Fruit fly (Drosophila melanogaster) whole organism, embryonic: ENCODE measurements around the gene CG34117.

Experiments
- Asciz ChIP-seq: fragments of 200-800 bp; sonication (Bioruptor generic); optimal IDR thresholded peaks from 2 replicates; lab custom pipeline; 2017; ENCODE audit warnings: missing biosample characterization, mild to moderate bottlenecking, missing genetic modification characterization, missing genetic modification reagents
- Bdp1 ChIP-seq: fragments of 200-800 bp; sonication (Bioruptor generic); optimal IDR thresholded peaks from 3 replicates; lab custom pipeline; 2016; ENCODE audit warnings: missing biosample characterization, missing genetic modification characterization
- CG10274 ChIP-seq: fragments of 200-800 bp; sonication (Bioruptor generic); optimal IDR thresholded peaks from 3 replicates; lab custom pipeline; 2017; ENCODE audit warnings: missing biosample characterization, mild to moderate bottlenecking, missing genetic modification characterization
- CG10565 ChIP-seq: fragments of 200-800 bp; sonication (Bioruptor generic); optimal IDR thresholded peaks from 3 replicates; lab custom pipeline; 2016; ENCODE audit warnings: missing biosample characterization, mild to moderate bottlenecking, missing genetic modification characterization
- CG11247 ChIP-seq: fragments of 200-800 bp; sonication (Bioruptor generic); IDR thresholded peaks from 2 replicates; pipeline ENCODE4 v1.3.6; 2022; ENCODE audit warnings: missing biosample characterization, missing genetic modification characterization
- CG14050 ChIP-seq: fragments of 200-800 bp; sonication (Bioruptor generic); IDR thresholded peaks from 3 replicates; pipeline ENCODE4 v1.3.6; 2022; ENCODE audit warnings: missing biosample characterization, missing genetic modification characterization
- CG15479 ChIP-seq: fragments of 200-800 bp; sonication (Bioruptor generic); optimal IDR thresholded peaks from 3 replicates; lab custom pipeline; 2019; ENCODE audit warnings: missing biosample characterization, mild to moderate bottlenecking, missing genetic modification characterization, moderate library complexity
- CG17359 ChIP-seq: fragments of 200-800 bp; sonication (Bioruptor generic); optimal IDR thresholded peaks from 3 replicates; lab custom pipeline; 2018; ENCODE audit warnings: missing biosample characterization, mild to moderate bottlenecking, missing genetic modification characterization, moderate library complexity
- CG2120 ChIP-seq: fragments of 200-800 bp; sonication (Bioruptor generic); optimal IDR thresholded peaks from 3 replicates; lab custom pipeline; 2016; ENCODE audit warnings: missing biosample characterization, missing genetic modification characterization
- CG3281 ChIP-seq: fragments of 200-800 bp; sonication (Bioruptor generic); optimal IDR thresholded peaks from 3 replicates; lab custom pipeline; 2017; ENCODE audit warnings: missing biosample characterization, mild to moderate bottlenecking, missing genetic modification characterization
- CG4424 ChIP-seq: fragments of 200-800 bp; sonication (Bioruptor generic); optimal IDR thresholded peaks from 3 replicates; lab custom pipeline; 2016; ENCODE audit warnings: missing biosample characterization, missing genetic modification characterization
- CG5180 ChIP-seq: fragments of 200-800 bp; sonication (Bioruptor generic); optimal IDR thresholded peaks from 3 replicates; lab custom pipeline; 2017; ENCODE audit warnings: missing biosample characterization, missing genetic modification characterization, mild to moderate bottlenecking, moderate library complexity, missing genetic modification reagents
- CG6254 ChIP-seq: fragments of 200-800 bp; sonication (Bioruptor generic); optimal IDR thresholded peaks from 3 replicates; lab custom pipeline; 2017; ENCODE audit warnings: mild to moderate bottlenecking, missing biosample characterization, missing genetic modification reagents, missing genetic modification characterization
- CG6272 ChIP-seq: fragments of 200-800 bp; sonication (Bioruptor generic); IDR thresholded peaks from 2 replicates; pipeline ENCODE4 v1.3.6; 2022; ENCODE audit warnings: missing biosample characterization, missing genetic modification characterization
- CG6689 ChIP-seq: fragments of 200-800 bp; sonication (Bioruptor generic); IDR thresholded peaks from 2 replicates; pipeline ENCODE4 v1.3.6; 2022; ENCODE audit warnings: missing biosample characterization, missing genetic modification characterization
- CG7786 ChIP-seq: fragments of 200-800 bp; sonication (Bioruptor generic); optimal IDR thresholded peaks from 2 replicates; lab custom pipeline; 2016; ENCODE audit warnings: missing biosample characterization, missing genetic modification characterization
- CG8944 ChIP-seq: fragments of 200-800 bp; sonication (Bioruptor generic); optimal IDR thresholded peaks from 3 replicates; lab custom pipeline; 2016; ENCODE audit warnings: missing biosample characterization, missing genetic modification characterization
- CG9609 ChIP-seq: fragments of 200-800 bp; sonication (Bioruptor generic); optimal IDR thresholded peaks from 3 replicates; lab custom pipeline; 2016; ENCODE audit warnings: missing biosample characterization, missing genetic modification characterization
- CG9876 ChIP-seq: fragments of 200-800 bp; sonication (Bioruptor generic); optimal IDR thresholded peaks from 2 replicates; lab custom pipeline; 2016; ENCODE audit warnings: missing biosample characterization, missing genetic modification characterization
- Hey ChIP-seq: fragments of 200-800 bp; sonication (Bioruptor generic); optimal IDR thresholded peaks from 3 replicates; lab custom pipeline; 2018; ENCODE audit warnings: missing biosample characterization, mild to moderate bottlenecking, missing genetic modification characterization
- Hr51 ChIP-seq, 2 experiments: fragments of 200-800 bp; sonication (Bioruptor generic); optimal IDR thresholded peaks; 2 replicates in 1 of 2; 3 replicates in 1 of 2; lab custom pipeline; 2016 to 2018; ENCODE audit warnings: missing biosample characterization in 2 of 2, missing genetic modification characterization in 2 of 2, mild to moderate bottlenecking in 1 of 2, moderate library complexity in 1 of 2
- NC2α ChIP-seq: fragments of 200-800 bp; sonication (Bioruptor generic); optimal IDR thresholded peaks from 2 replicates; lab custom pipeline; 2016; ENCODE audit warnings: missing biosample characterization, missing genetic modification characterization
- Oaz ChIP-seq: fragments of 200-800 bp; sonication (Bioruptor generic); IDR thresholded peaks from 2 replicates; pipeline ENCODE4 v1.3.6; 2022; ENCODE audit warnings: missing biosample characterization, missing genetic modification characterization
- Oli ChIP-seq: fragments of 200-800 bp; sonication (Bioruptor generic); optimal IDR thresholded peaks from 2 replicates; lab custom pipeline; 2018; ENCODE audit warnings: missing biosample characterization, mild to moderate bottlenecking, missing genetic modification characterization, moderate library complexity
- Optix ChIP-seq: fragments of 200-800 bp; sonication (Bioruptor generic); IDR thresholded peaks from 3 replicates; pipeline ENCODE4 v1.3.6; 2022; ENCODE audit warnings: missing biosample characterization, missing genetic modification characterization
- Rfx ChIP-seq: fragments of 200-800 bp; sonication (Bioruptor generic); IDR thresholded peaks from 2 replicates; pipeline ENCODE4 v1.3.6; 2022; ENCODE audit warnings: missing biosample characterization, missing genetic modification characterization
- Scr ChIP-seq: fragments of 200-800 bp; sonication (Bioruptor generic); IDR thresholded peaks from 2 replicates; pipeline ENCODE4 v1.3.6; 2022; ENCODE audit warnings: missing biosample characterization, missing genetic modification characterization; ENCODE audit not compliant: partially characterized antibody
- Sin3A ChIP-seq: fragments of >200 bp; optimal IDR thresholded peaks from 2 replicates; lab custom pipeline; 2018
- Sox100B ChIP-seq: fragments of 200-800 bp; sonication (Bioruptor generic); optimal IDR thresholded peaks from 3 replicates; lab custom pipeline; 2018; ENCODE audit warnings: missing biosample characterization, mild to moderate bottlenecking, missing genetic modification characterization
- Stat92E ChIP-seq, 3 experiments: fragments of >200 bp in 2 of 3; fragments of 200-800 bp in 1 of 3; sonication (Bioruptor generic) in 1 of 3; optimal IDR thresholded peaks; 2 replicates each; lab custom pipeline; 2017 to 2019; ENCODE audit warnings: missing biosample characterization in 3 of 3, missing genetic modification characterization in 3 of 3, mild to moderate bottlenecking in 1 of 3, moderate library complexity in 1 of 3
- Taf1 ChIP-seq: fragments of 200-800 bp; sonication (Bioruptor generic); IDR thresholded peaks from 2 replicates; pipeline ENCODE4 v1.3.6; 2022; ENCODE audit warnings: missing biosample characterization, missing genetic modification characterization
- ara ChIP-seq: fragments of 200-800 bp; sonication (Bioruptor generic); IDR thresholded peaks from 2 replicates; pipeline ENCODE4 v1.3.6; 2022; ENCODE audit warnings: missing biosample characterization, missing genetic modification characterization
- ato ChIP-seq: fragments of 200-800 bp; sonication (Bioruptor generic); IDR thresholded peaks from 2 replicates; pipeline ENCODE4 v1.3.6; 2022; ENCODE audit warnings: missing biosample characterization, missing genetic modification characterization; ENCODE audit not compliant: partially characterized antibody
- bbx ChIP-seq: fragments of 200-800 bp; sonication (Bioruptor generic); IDR thresholded peaks from 2 replicates; pipeline ENCODE4 v1.3.6; 2022; ENCODE audit warnings: missing biosample characterization, missing genetic modification characterization; ENCODE audit not compliant: partially characterized antibody
- bowl ChIP-seq: fragments of 200-800 bp; sonication (Bioruptor generic); IDR thresholded peaks from 2 replicates; pipeline ENCODE4 v1.3.6; 2022; ENCODE audit warnings: missing biosample characterization, missing genetic modification characterization
- br ChIP-seq: fragments of >200 bp; optimal IDR thresholded peaks from 2 replicates; lab custom pipeline; 2017
- bsh ChIP-seq, 2 experiments: fragments of 200-800 bp; sonication (Bioruptor generic); optimal IDR thresholded peaks; 2 replicates each; lab custom pipeline; 2017 to 2018; ENCODE audit warnings: mild to moderate bottlenecking in 2 of 2, missing biosample characterization in 2 of 2, missing genetic modification characterization in 2 of 2, moderate library complexity in 1 of 2
- crol ChIP-seq: fragments of 200-800 bp; sonication (Bioruptor generic); IDR thresholded peaks from 2 replicates; pipeline ENCODE4 v1.3.6; 2022; ENCODE audit warnings: missing biosample characterization, missing genetic modification characterization
- crp ChIP-seq, 2 experiments: fragments of 200-800 bp; sonication (Bioruptor generic); optimal IDR thresholded peaks; 2 replicates in 1 of 2; 3 replicates in 1 of 2; lab custom pipeline; 2017; ENCODE audit warnings: missing biosample characterization in 2 of 2, missing genetic modification characterization in 2 of 2, mild to moderate bottlenecking in 1 of 2, moderate library complexity in 1 of 2
- ewg ChIP-seq: fragments of 200-800 bp; sonication (Bioruptor generic); optimal IDR thresholded peaks from 3 replicates; lab custom pipeline; 2017; ENCODE audit warnings: mild to moderate bottlenecking, missing biosample characterization, missing genetic modification reagents, missing genetic modification characterization
- eyg ChIP-seq: fragments of 200-800 bp; sonication (Bioruptor generic); optimal IDR thresholded peaks from 3 replicates; lab custom pipeline; 2016; ENCODE audit warnings: missing biosample characterization, missing genetic modification characterization
- fd3F ChIP-seq: fragments of 200-800 bp; sonication (Bioruptor generic); optimal IDR thresholded peaks from 2 replicates; lab custom pipeline; 2018; ENCODE audit warnings: missing biosample characterization, mild to moderate bottlenecking, missing genetic modification characterization, moderate library complexity
- fd96Cb ChIP-seq: fragments of 200-800 bp; sonication (Bioruptor generic); optimal IDR thresholded peaks from 2 replicates; lab custom pipeline; 2018; ENCODE audit warnings: missing biosample characterization, mild to moderate bottlenecking, missing genetic modification characterization, moderate library complexity
- ind ChIP-seq: fragments of 200-800 bp; sonication (Bioruptor generic); optimal IDR thresholded peaks from 3 replicates; lab custom pipeline; 2016; ENCODE audit warnings: missing biosample characterization, missing genetic modification characterization
- pum ChIP-seq: fragments of 200-800 bp; sonication (Bioruptor generic); optimal IDR thresholded peaks from 2 replicates; lab custom pipeline; 2016; ENCODE audit warnings: missing biosample characterization, missing genetic modification characterization
- row ChIP-seq: fragments of 200-800 bp; sonication (Bioruptor generic); IDR thresholded peaks from 3 replicates; pipeline ENCODE4 v1.3.6; 2022; ENCODE audit warnings: missing biosample characterization, missing genetic modification characterization
- salm ChIP-seq: fragments of 200-800 bp; sonication (Bioruptor generic); optimal IDR thresholded peaks from 2 replicates; lab custom pipeline; 2018; ENCODE audit warnings: missing biosample characterization, mild to moderate bottlenecking, missing genetic modification characterization
- schlank ChIP-seq: fragments of 200-800 bp; sonication (Bioruptor generic); optimal IDR thresholded peaks from 2 replicates; lab custom pipeline; 2018; ENCODE audit warnings: missing biosample characterization, mild to moderate bottlenecking, missing genetic modification characterization
- sens ChIP-seq: fragments of 200-800 bp; sonication (Bioruptor generic); peaks from one replicate; lab custom pipeline; 2016; ENCODE audit warnings: missing biosample characterization, missing genetic modification characterization
- shn ChIP-seq: fragments of 200-800 bp; sonication (Bioruptor generic); optimal IDR thresholded peaks from 3 replicates; lab custom pipeline; 2016; ENCODE audit warnings: missing biosample characterization, missing genetic modification characterization
- usp ChIP-seq: fragments of >200 bp; optimal IDR thresholded peaks from 2 replicates; lab custom pipeline; 2017; ENCODE audit warnings: missing biosample characterization, missing genetic modification characterization

CG34117 gene

DNA sequence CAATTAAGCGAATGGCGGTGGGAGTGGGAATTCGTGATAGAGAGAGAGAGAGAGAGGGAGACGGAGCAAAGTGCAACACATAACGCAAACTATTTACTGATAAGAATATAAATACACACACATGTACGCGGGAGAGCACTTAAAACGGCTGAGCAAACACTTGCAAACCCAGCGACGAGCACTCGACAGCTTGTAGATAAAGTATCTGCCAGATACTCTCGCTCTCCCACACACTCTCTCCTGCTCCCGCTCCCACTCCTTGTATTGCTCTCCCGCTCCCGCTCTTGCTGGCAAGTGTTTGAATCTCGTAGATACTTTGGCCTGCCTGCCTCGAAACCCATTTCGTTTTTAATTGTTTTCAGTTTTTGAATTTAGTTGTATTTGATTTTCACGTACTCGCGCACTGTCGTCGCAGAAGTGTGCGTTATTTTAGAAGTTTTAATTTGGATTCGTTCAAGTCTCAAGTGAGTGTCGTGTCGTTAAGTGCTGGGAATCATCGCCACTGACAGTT is 28.4 kb upstream of the CG34117 start (continued):
- TF ChIP-seq pum (GFP tag; lab: Kevin White, UChicago) (no peak), CG5180 (peak; percentile 6), CG14050 (GFP tag; lab: Robert Waterston, UW) (no peak), Optix (GFP tag; lab: Robert Waterston, UW) (no peak), fd96Cb (tag; lab: Kevin White, UChicago) (no peak), CG3281 (GFP tag; lab: Kevin White, UChicago) (peak; percentile 48), CG17359 (tag; lab: Kevin White, UChicago) (no peak), sens (GFP tag; lab: Kevin White, UChicago) (peak; percentile 79), Scr (GFP tag; lab: Robert Waterston, UW) (peak; percentile 41; the same call in 1 of the 2 replicates), usp (no peak), shn (GFP tag; lab: Kevin White, UChicago) (no peak), CG9876 (GFP tag; lab: Kevin White, UChicago) (no peak), Oli (tag; lab: Kevin White, UChicago) (no peak), ato (GFP tag; lab: Robert Waterston, UW) (no peak), CG10274 (GFP tag; lab: Kevin White, UChicago) (no peak), NC2α (no peak), ara (GFP tag; lab: Robert Waterston, UW) (no peak), Hey (tag; lab: Kevin White, UChicago) (peak; percentile 26), CG11247 (GFP tag; lab: Robert Waterston, UW) (no peak), Stat92E (GFP tag; optimal IDR thresholded peaks at IDR 0.05; lab: Kevin White, UChicago) (no peak), bsh (GFP tag; optimal IDR thresholded peaks at IDR 0.05; lab: Kevin White, UChicago) (peak; percentile 34 to 80), bbx (GFP tag; lab: Robert Waterston, UW) (0 out of 2 replicates have a peak, but pooled peaks have one; percentile 11), Asciz (GFP tag; lab: Kevin White, UChicago) (peak; percentile 64), Oaz (GFP tag; lab: Robert Waterston, UW) (no peak), CG6254 (GFP tag; lab: Kevin White, UChicago) (peak; percentile 59), br (lab: Kevin White, UChicago) (no peak), CG6272 (no peak), eyg (no peak), Sox100B (GFP tag; lab: Kevin White, UChicago) (no peak), row (GFP tag; lab: Robert Waterston, UW) (no peak), ewg (GFP tag; lab: Kevin White, UChicago) (no peak), CG2120 (peak; percentile 8), salm (tag; lab: Kevin White, UChicago) (peak; percentile 62), CG8944 (GFP tag; lab: Kevin White, UChicago) (no peak), Sin3A (lab: Kevin White, UChicago) (no peak), bowl (peak; percentile 47; the same call in 1 of the 2 replicates), CG10565 (GFP tag; lab: Kevin White, UChicago) (no peak), CG7786 (GFP tag; lab: Kevin White, UChicago) (no peak), CG9609 (GFP tag; lab: Kevin White, UChicago) (no peak), crol (GFP tag; lab: Robert Waterston, UW) (peak; percentile 71), Bdp1 (GFP tag; lab: Kevin White, UChicago) (no peak), CG4424 (GFP tag; lab: Kevin White, UChicago) (no peak), ind (GFP tag; lab: Kevin White, UChicago) (no peak), Hr51 (GFP tag; optimal IDR thresholded peaks at IDR 0.05; lab: Kevin White, UChicago) (no peak), Rfx (peak; percentile 29; the same call in 1 of the 2 replicates), schlank (tag; lab: Kevin White, UChicago) (peak; percentile 41), CG15479 (GFP tag; lab: Kevin White, UChicago) (peak; percentile 88), CG6689 (GFP tag; lab: Robert Waterston, UW) (no peak), Taf1 (GFP tag; lab: Robert Waterston, UW) (no peak), crp (GFP tag; optimal IDR thresholded peaks at IDR 0.05; lab: Kevin White, UChicago) (no peak), fd3F (GFP tag; lab: Kevin White, UChicago) (no peak)
